Worm (Caenorhabditis elegans) whole organism, L1 larva: ENCODE data around the gene pmp-5.

Experiments
- C34B4.2 ChIP-seq: sonication (generic microtip); optimal IDR thresholded peaks from 2 replicates; lab custom pipeline; 2017; ENCODE audit warnings: mild to moderate bottlenecking, missing genetic modification characterization, missing compliant biosample characterization
- Y116A8C.19 ChIP-seq: sonication (generic microtip); optimal IDR thresholded peaks from 2 replicates; lab custom pipeline; 2016; ENCODE audit warnings: missing compliant biosample characterization, missing genetic modification characterization, borderline replicate concordance
- blmp-1 ChIP-seq: fragments of 150-350 bp; optimal IDR thresholded peaks from 2 replicates; lab custom pipeline; 2014; ENCODE audit warnings: missing biosample characterization, missing genetic modification characterization
- ceh-8 ChIP-seq: fragments of 200-800 bp; sonication (Bioruptor generic); optimal IDR thresholded peaks from 2 replicates; lab custom pipeline; 2018; ENCODE audit warnings: mild to moderate bottlenecking, missing genetic modification characterization, moderate library complexity, missing compliant biosample characterization
- ceh-88 ChIP-seq: fragments of 200-800 bp; sonication (Bioruptor generic); IDR thresholded peaks from 2 replicates; pipeline ENCODE4 v1.3.6; 2022; ENCODE audit warnings: missing genetic modification characterization, missing compliant biosample characterization
- ceh-90 ChIP-seq: sonication (generic microtip); optimal IDR thresholded peaks from 2 replicates; lab custom pipeline; 2016; ENCODE audit warnings: missing genetic modification characterization, missing compliant biosample characterization
- dsc-1 ChIP-seq: sonication (generic microtip); optimal IDR thresholded peaks from 2 replicates; lab custom pipeline; 2016; ENCODE audit warnings: mild to moderate bottlenecking, missing genetic modification characterization, missing compliant biosample characterization
- efl-1 ChIP-seq, 4 experiments: fragments of 150-350 bp; optimal IDR thresholded peaks in 3 of 4; peaks in 1 of 4; 1 replicate in 1 of 4; 2 replicates in 3 of 4; lab custom pipeline; 2014; ENCODE audit warnings: missing biosample characterization in 2 of 4, missing genetic modification characterization in 2 of 4, missing genetic modification reagents in 2 of 4
- efl-3 ChIP-seq: fragments of 200-800 bp; sonication (Bioruptor generic); optimal IDR thresholded peaks from 2 replicates; lab custom pipeline; 2018; ENCODE audit warnings: mild to moderate bottlenecking, missing genetic modification characterization, missing compliant biosample characterization
- fkh-4 ChIP-seq: sonication (generic microtip); optimal IDR thresholded peaks from 2 replicates; lab custom pipeline; 2016; ENCODE audit warnings: missing compliant biosample characterization, missing genetic modification characterization, borderline replicate concordance
- grh-1 ChIP-seq: fragments of 200-800 bp; sonication (Bioruptor generic); IDR thresholded peaks from 2 replicates; pipeline ENCODE4 v1.3.6; 2022; ENCODE audit warnings: missing genetic modification reagents, missing genetic modification characterization, missing compliant biosample characterization
- lin-14 ChIP-seq: fragments of 200-800 bp; sonication (Bioruptor generic); optimal IDR thresholded peaks from 2 replicates; lab custom pipeline; 2018; ENCODE audit warnings: mild to moderate bottlenecking, missing genetic modification characterization, moderate library complexity, missing compliant biosample characterization
- lir-3 ChIP-seq: sonication (generic microtip); optimal IDR thresholded peaks from 2 replicates; lab custom pipeline; 2016; ENCODE audit warnings: mild to moderate bottlenecking, missing genetic modification characterization, moderate library complexity, missing compliant biosample characterization; ENCODE audit not compliant: poor library complexity
- mef-2 ChIP-seq: fragments of 150-350 bp; optimal IDR thresholded peaks from 2 replicates; lab custom pipeline; 2014; ENCODE audit warnings: missing biosample characterization, missing genetic modification characterization
- nhr-11 ChIP-seq: fragments of 150-350 bp; optimal IDR thresholded peaks from 2 replicates; lab custom pipeline; 2014; ENCODE audit warnings: missing biosample characterization, missing genetic modification characterization
- nhr-20 ChIP-seq: sonication (generic microtip); optimal IDR thresholded peaks from 2 replicates; lab custom pipeline; 2016; ENCODE audit warnings: mild to moderate bottlenecking, missing genetic modification characterization, missing compliant biosample characterization
- nhr-28 ChIP-seq: fragments of 150-350 bp; optimal IDR thresholded peaks from 2 replicates; lab custom pipeline; 2014; ENCODE audit warnings: missing biosample characterization, missing genetic modification characterization
- nhr-77 ChIP-seq: fragments of 150-350 bp; optimal IDR thresholded peaks from 2 replicates; lab custom pipeline; 2014; ENCODE audit warnings: missing biosample characterization, missing genetic modification characterization
- pqm-1 ChIP-seq: sonication (generic microtip); optimal IDR thresholded peaks from 3 replicates; lab custom pipeline; 2017; ENCODE audit warnings: missing biosample characterization, missing genetic modification characterization
- rnt-1 ChIP-seq: sonication (generic microtip); optimal IDR thresholded peaks from 2 replicates; lab custom pipeline; 2016; ENCODE audit warnings: mild to moderate bottlenecking, missing genetic modification characterization, moderate library complexity, missing compliant biosample characterization
- snpc-4 ChIP-seq: fragments of 150-350 bp; optimal IDR thresholded peaks from 2 replicates; lab custom pipeline; 2014; ENCODE audit warnings: missing biosample characterization, missing genetic modification characterization
- snu-23 ChIP-seq: sonication (generic microtip); optimal IDR thresholded peaks from 2 replicates; lab custom pipeline; 2016; ENCODE audit warnings: missing genetic modification characterization, missing compliant biosample characterization
- sox-4 ChIP-seq: sonication (generic microtip); optimal IDR thresholded peaks from 2 replicates; lab custom pipeline; 2016; ENCODE audit warnings: missing genetic modification characterization, missing compliant biosample characterization
- swsn-7 ChIP-seq: sonication (generic microtip); optimal IDR thresholded peaks from 2 replicates; lab custom pipeline; 2016; ENCODE audit warnings: missing genetic modification characterization, missing compliant biosample characterization
- tbx-2 ChIP-seq: sonication (generic microtip); optimal IDR thresholded peaks from 2 replicates; lab custom pipeline; 2016; ENCODE audit warnings: missing genetic modification characterization, missing compliant biosample characterization
- unc-30 ChIP-seq: sonication (generic microtip); optimal IDR thresholded peaks from 2 replicates; lab custom pipeline; 2017; ENCODE audit warnings: missing biosample characterization, missing genetic modification characterization
- unc-86 ChIP-seq: sonication (generic microtip); optimal IDR thresholded peaks from 2 replicates; lab custom pipeline; 2016; ENCODE audit warnings: missing genetic modification characterization, missing compliant biosample characterization
- zip-4 ChIP-seq: fragments of 200-800 bp; sonication (Bioruptor generic); optimal IDR thresholded peaks from 2 replicates; lab custom pipeline; 2018; ENCODE audit warnings: mild to moderate bottlenecking, missing genetic modification characterization, moderate library complexity, missing compliant biosample characterization
- ztf-11 ChIP-seq, 2 experiments: sonication (generic microtip); optimal IDR thresholded peaks; 2 replicates each; lab custom pipeline; 2016 to 2017; ENCODE audit warnings: missing genetic modification characterization in 2 of 2, missing biosample characterization in 1 of 2, missing compliant biosample characterization in 1 of 2

pmp-5 gene

ce11 chrV:6683740-6684139, 18.1 kb upstream of the pmp-5 start (continued):
- TF ChIP-seq zip-4 (GFP tag; lab: Kevin White, UChicago) (no peak), swsn-7 (tag; lab: Kevin White, UChicago) (no peak)

DNA sequence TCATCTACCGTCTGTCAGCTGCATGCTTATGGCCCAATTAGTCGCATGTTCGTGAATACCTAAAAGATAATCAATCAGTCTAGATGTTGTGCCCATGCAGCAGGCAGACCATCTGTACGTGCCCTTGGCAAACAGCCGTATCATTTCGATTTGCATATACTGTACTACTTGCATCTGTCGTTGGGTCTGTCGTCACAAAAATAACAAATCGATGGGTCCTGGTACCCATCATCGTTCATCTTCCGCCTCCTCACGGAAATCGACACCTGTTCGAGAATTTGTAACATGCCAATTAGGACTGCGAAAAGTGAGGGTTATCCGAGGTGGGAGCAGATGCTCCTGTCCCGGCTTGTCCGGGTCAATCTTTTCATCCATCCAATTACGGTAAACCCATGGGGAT, 17.7 kb upstream of the pmp-5 start:
- TF ChIP-seq ztf-11 (tag; optimal IDR thresholded peaks at IDR 0.05; lab: Kevin White, UChicago) (peak in 1 of 2 experiments; percentile 84), swsn-7 (tag; lab: Kevin White, UChicago) (no peak), tbx-2 (tag; lab: Kevin White, UChicago) (peak; percentile 51), unc-86 (tag; lab: Kevin White, UChicago) (peak; percentile 29), dsc-1 (no peak), snpc-4 (no peak)

ce11 chrV:6681501-6681900, 15.9 kb upstream of the pmp-5 start, which contains the start of gene egl-46:
Gene egl-46, minus strand, starts transcription at chrV:6681573.
- TF ChIP-seq efl-1 (optimal IDR thresholded peaks at IDR 0.05; lab: Kevin White, UChicago) (no peak), efl-1 (GFP tag; optimal IDR thresholded peaks at IDR 0.05 in 1 of 2; lab: Kevin White, UChicago) (no peak), ceh-8 (no peak), fkh-4 (tag; lab: Kevin White, UChicago) (no peak)

DNA sequence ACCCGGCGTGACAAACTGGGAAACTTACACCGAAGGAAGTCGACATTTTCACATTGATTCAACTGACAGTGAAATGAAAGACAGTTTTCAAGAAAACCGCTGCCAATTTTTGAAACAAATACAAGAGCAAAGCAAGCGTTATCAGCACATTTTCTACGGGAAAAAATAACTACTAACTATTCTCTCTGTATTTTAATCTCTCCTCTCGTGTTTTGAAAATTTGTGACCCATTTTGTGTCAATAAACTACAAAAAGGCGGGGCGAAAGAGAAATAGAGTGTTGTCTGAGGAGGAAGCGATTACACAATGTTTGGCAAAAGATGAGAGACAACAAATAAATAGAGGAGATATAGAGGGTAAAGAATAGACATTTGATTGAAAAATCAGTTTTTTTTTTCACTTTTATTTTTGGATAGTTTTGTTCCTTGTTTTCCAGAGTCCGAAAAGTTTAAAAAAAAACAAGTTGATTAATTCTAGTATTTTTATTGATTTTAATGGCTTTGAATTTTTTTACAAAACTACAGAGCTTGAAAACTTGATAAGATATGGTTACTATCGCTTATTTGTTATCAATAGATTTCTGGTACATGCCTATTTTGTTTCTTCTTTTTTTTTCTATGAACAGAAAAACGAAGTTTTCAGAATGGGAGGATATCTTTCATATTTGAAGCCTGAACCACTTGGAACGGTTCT, 10.7 kb upstream of the pmp-5 start, which contains the start of gene cest-34:
TSS of gene cest-34 (plus strand) at position 642 of the 692 bp plus-strand sequence.
- peak; percentile 65 for TF ChIP-seq lin-14 (GFP tag; lab: Kevin White, UChicago)
- peak; percentile 4 for TF ChIP-seq nhr-77 (tag; lab: Kevin White, UChicago)
- TF ChIP-seq nhr-20 (tag; lab: Kevin White, UChicago), result peak; percentile 63
- no peak for TF ChIP-seq ceh-88 (GFP tag; lab: Robert Waterston, UW)
- TF ChIP-seq blmp-1, result peak; percentile 1
- no peak for TF ChIP-seq efl-3 (GFP tag; lab: Kevin White, UChicago)
- TF ChIP-seq lir-3 (tag; lab: Kevin White, UChicago), result no peak
- TF ChIP-seq, all 84 proteins: peak for 4

DNA sequence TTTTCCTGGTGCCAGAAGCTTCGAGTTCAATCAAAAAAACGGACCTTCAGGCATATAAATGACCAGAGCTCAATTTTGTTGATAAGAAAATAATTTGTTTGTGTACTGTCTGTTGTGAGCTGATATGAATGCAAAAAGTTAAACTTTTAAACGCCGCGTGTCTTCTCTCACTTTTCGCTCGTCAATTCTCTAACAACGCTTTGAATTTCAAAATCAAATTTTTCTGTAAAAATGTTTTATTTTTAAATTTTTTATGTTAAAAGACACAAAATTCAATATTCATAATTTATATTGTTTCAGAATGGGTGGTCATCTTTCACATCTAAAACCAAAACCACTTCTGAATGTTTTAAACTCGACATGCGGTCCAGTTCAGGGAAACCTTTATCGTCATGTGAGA, 8.4 kb upstream of the pmp-5 start, which contains the start of gene cest-31:
TSS of gene cest-31 (plus strand) at position 301 of the 400 bp plus-strand sequence.
- no peak for TF ChIP-seq ceh-8
- no peak for TF ChIP-seq efl-1 (optimal IDR thresholded peaks at IDR 0.05; lab: Kevin White, UChicago)
- peak in 1 of 2 experiments; percentile 47 for TF ChIP-seq efl-1 (GFP tag; optimal IDR thresholded peaks at IDR 0.05 in 1 of 2; lab: Kevin White, UChicago)

DNA sequence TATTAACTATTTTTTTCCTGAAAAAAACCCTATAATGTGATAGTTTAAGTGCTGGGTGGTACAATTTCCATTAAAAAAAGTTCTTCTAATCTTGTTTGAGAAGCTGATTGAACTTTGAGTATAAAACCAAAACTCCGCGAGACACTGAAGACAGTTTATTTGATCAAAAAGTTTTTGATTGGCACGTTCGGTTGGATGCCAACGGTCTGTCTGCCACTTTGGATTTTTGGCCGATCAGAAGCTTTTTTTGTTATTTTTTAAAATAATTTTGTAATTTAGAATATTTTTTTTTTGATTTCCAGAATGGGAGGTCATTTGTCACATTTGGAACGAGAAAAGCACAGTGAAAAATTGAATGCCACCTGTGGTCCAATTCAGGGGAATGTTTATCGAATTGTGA, 3.9 kb upstream of the pmp-5 start, which contains the start of gene cest-28:
TSS of gene cest-28 (plus strand) at position 301 of the 400 bp plus-strand sequence.
- no peak for TF ChIP-seq rnt-1
- TF ChIP-seq, all 84 proteins: peak for 0

DNA sequence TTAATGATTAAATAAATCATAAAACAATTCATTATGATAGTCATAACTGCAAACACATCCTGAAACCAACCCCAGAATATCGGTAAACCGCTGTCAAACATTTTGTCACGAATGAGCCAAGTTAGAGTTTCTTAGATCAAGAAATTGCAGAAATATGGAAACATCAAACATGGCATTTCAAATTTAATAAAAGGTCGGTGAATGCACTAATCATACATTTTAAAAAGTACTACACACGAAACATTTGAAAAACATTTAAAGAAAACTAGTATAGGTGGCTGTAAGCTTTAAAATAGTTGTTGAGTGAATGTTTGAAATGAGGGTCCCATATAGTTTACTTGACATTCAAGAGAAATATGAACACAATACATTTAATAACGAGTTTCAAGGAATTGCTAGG, 3.1 kb upstream of the pmp-5 start, which contains the start of gene str-180:
TSS of gene str-180 (minus strand) at position 101 of the 400 bp plus-strand sequence.
- no peak for TF ChIP-seq nhr-11 (tag; lab: Kevin White, UChicago)
- no peak for TF ChIP-seq Y116A8C.19
- no peak for TF ChIP-seq snpc-4
- no peak for TF ChIP-seq ceh-90
- TF ChIP-seq mef-2, result no peak
- TF ChIP-seq C34B4.2 (tag; lab: Kevin White, UChicago), result no peak
- no peak for TF ChIP-seq unc-30 (tag; lab: Kevin White, UChicago)
- TF ChIP-seq sox-4 (tag; lab: Kevin White, UChicago), result no peak
- TF ChIP-seq grh-1 (GFP tag; lab: Robert Waterston, UW), result no peak
- TF ChIP-seq snu-23 (GFP tag; lab: Kevin White, UChicago), result no peak
- no peak for TF ChIP-seq pqm-1 (tag; lab: Kevin White, UChicago)
- TF ChIP-seq nhr-28, result no peak
